Fruit fly (Drosophila melanogaster) whole organism, embryonic: Measurements from ENCODE around the gene mRpL32.

Experiments
- BEAF-32 ChIP-seq: fragments of 200-800 bp; sonication (Bioruptor generic); optimal IDR thresholded peaks from 3 replicates; lab custom pipeline; 2017; ENCODE audit warnings: missing biosample characterization, missing genetic modification characterization, mild to moderate bottlenecking, moderate library complexity, missing genetic modification reagents
- C15 ChIP-seq: fragments of 200-800 bp; sonication (Bioruptor generic); IDR thresholded peaks from 3 replicates; pipeline ENCODE4 v1.3.6; 2022; ENCODE audit warnings: missing biosample characterization, missing genetic modification characterization
- CG10543 ChIP-seq: fragments of 200-800 bp; sonication (Bioruptor generic); optimal IDR thresholded peaks from 3 replicates; lab custom pipeline; 2017; ENCODE audit warnings: missing biosample characterization, mild to moderate bottlenecking, missing genetic modification characterization, moderate library complexity
- CG11085 ChIP-seq: fragments of 200-800 bp; sonication (Bioruptor generic); IDR thresholded peaks from 2 replicates; pipeline ENCODE4 v1.3.6; 2022; ENCODE audit warnings: missing biosample characterization, missing genetic modification characterization
- CG12299 ChIP-seq: fragments of 200-800 bp; sonication (Bioruptor generic); optimal IDR thresholded peaks from 2 replicates; lab custom pipeline; 2018; ENCODE audit warnings: missing biosample characterization, mild to moderate bottlenecking, missing genetic modification characterization
- CG15479 ChIP-seq: fragments of 200-800 bp; sonication (Bioruptor generic); optimal IDR thresholded peaks from 3 replicates; lab custom pipeline; 2019; ENCODE audit warnings: missing biosample characterization, mild to moderate bottlenecking, missing genetic modification characterization, moderate library complexity
- CG17328 ChIP-seq: fragments of 200-800 bp; sonication (Bioruptor generic); IDR thresholded peaks from 2 replicates; pipeline ENCODE4 v1.3.6; 2022; ENCODE audit warnings: missing biosample characterization, missing genetic modification characterization
- CG2202 ChIP-seq: fragments of 200-800 bp; sonication (Bioruptor generic); optimal IDR thresholded peaks from 2 replicates; lab custom pipeline; 2018; ENCODE audit warnings: missing biosample characterization, mild to moderate bottlenecking, missing genetic modification characterization
- CG32772 ChIP-seq: fragments of 200-800 bp; sonication (Bioruptor generic); IDR thresholded peaks from 2 replicates; pipeline ENCODE4 v1.3.6; 2022; ENCODE audit warnings: missing biosample characterization, missing genetic modification characterization
- CG34376 ChIP-seq: fragments of 200-800 bp; sonication (Bioruptor generic); optimal IDR thresholded peaks from 2 replicates; lab custom pipeline; 2018; ENCODE audit warnings: missing biosample characterization, mild to moderate bottlenecking, missing genetic modification characterization
- CG3838 ChIP-seq: fragments of 200-800 bp; sonication (Bioruptor generic); optimal IDR thresholded peaks from 3 replicates; lab custom pipeline; 2016; ENCODE audit warnings: missing biosample characterization, missing genetic modification characterization
- CG4360 ChIP-seq: fragments of 200-800 bp; sonication (Bioruptor generic); IDR thresholded peaks from 2 replicates; pipeline ENCODE4 v1.3.6; 2022; ENCODE audit warnings: missing biosample characterization, missing genetic modification characterization
- CG4424 ChIP-seq: fragments of 200-800 bp; sonication (Bioruptor generic); optimal IDR thresholded peaks from 3 replicates; lab custom pipeline; 2016; ENCODE audit warnings: missing biosample characterization, missing genetic modification characterization
- CG6813 ChIP-seq: fragments of 200-800 bp; sonication (Bioruptor generic); optimal IDR thresholded peaks from 2 replicates; lab custom pipeline; 2017; ENCODE audit warnings: missing biosample characterization, missing genetic modification characterization, mild to moderate bottlenecking, moderate library complexity, missing genetic modification reagents
- CG7745 ChIP-seq: fragments of 200-800 bp; sonication (Bioruptor generic); optimal IDR thresholded peaks from 2 replicates; lab custom pipeline; 2018; ENCODE audit warnings: missing biosample characterization, mild to moderate bottlenecking, missing genetic modification characterization, moderate library complexity
- CG7987 ChIP-seq: fragments of 200-800 bp; sonication (Bioruptor generic); optimal IDR thresholded peaks from 2 replicates; lab custom pipeline; 2018; ENCODE audit warnings: missing biosample characterization, mild to moderate bottlenecking, missing genetic modification characterization, moderate library complexity
- CG8924 ChIP-seq: fragments of 200-800 bp; optimal IDR thresholded peaks from 3 replicates; lab custom pipeline; 2019; ENCODE audit warnings: missing biosample characterization, mild to moderate bottlenecking, missing genetic modification characterization, moderate library complexity
- CG9876 ChIP-seq: fragments of 200-800 bp; sonication (Bioruptor generic); optimal IDR thresholded peaks from 2 replicates; lab custom pipeline; 2016; ENCODE audit warnings: missing biosample characterization, missing genetic modification characterization
- D ChIP-seq, 2 experiments: fragments of 200-800 bp in 1 of 2; fragments of >200 bp in 1 of 2; sonication (Bioruptor generic) in 1 of 2; optimal IDR thresholded peaks; 2 replicates in 1 of 2; 3 replicates in 1 of 2; lab custom pipeline; 2017; ENCODE audit warnings: mild to moderate bottlenecking in 1 of 2, missing biosample characterization in 1 of 2, missing genetic modification characterization in 1 of 2, missing genetic modification reagents in 1 of 2
- Dip3 ChIP-seq: fragments of 200-800 bp; sonication (Bioruptor generic); optimal IDR thresholded peaks from 3 replicates; lab custom pipeline; 2016; ENCODE audit warnings: missing biosample characterization, missing genetic modification characterization
- Doc3 ChIP-seq: fragments of 200-800 bp; sonication (Bioruptor generic); IDR thresholded peaks from 3 replicates; pipeline ENCODE4 v1.3.6; 2022; ENCODE audit warnings: missing biosample characterization, missing genetic modification characterization; ENCODE audit not compliant: partially characterized antibody
- Ets65A ChIP-seq: fragments of 200-800 bp; sonication (Bioruptor generic); peaks from one replicate; lab custom pipeline; 2016; ENCODE audit warnings: missing biosample characterization, missing genetic modification characterization
- H15 ChIP-seq: fragments of 200-800 bp; sonication (Bioruptor generic); IDR thresholded peaks from 3 replicates; pipeline ENCODE4 v1.3.6; 2022; ENCODE audit warnings: missing biosample characterization, missing genetic modification characterization
- HLH54F ChIP-seq: fragments of 200-800 bp; sonication (Bioruptor generic); optimal IDR thresholded peaks from 3 replicates; lab custom pipeline; 2016; ENCODE audit warnings: missing biosample characterization, missing genetic modification characterization
- HmgZ ChIP-seq: fragments of 200-800 bp; sonication (Bioruptor generic); optimal IDR thresholded peaks from 2 replicates; lab custom pipeline; 2018; ENCODE audit warnings: missing biosample characterization, mild to moderate bottlenecking, missing genetic modification characterization
- Hmx ChIP-seq: fragments of 200-800 bp; sonication (Bioruptor generic); optimal IDR thresholded peaks from 2 replicates; lab custom pipeline; 2016; ENCODE audit warnings: missing biosample characterization, missing genetic modification characterization
- Kr ChIP-seq: fragments of 200-800 bp; sonication (Bioruptor generic); optimal IDR thresholded peaks from 2 replicates; lab custom pipeline; 2017; ENCODE audit warnings: missing biosample characterization, mild to moderate bottlenecking, missing genetic modification characterization
- Lim3 ChIP-seq: fragments of 200-800 bp; sonication (Bioruptor generic); IDR thresholded peaks from 2 replicates; pipeline ENCODE4 v1.3.6; 2022; ENCODE audit warnings: missing biosample characterization, missing genetic modification characterization
- Med ChIP-seq: fragments of 200-800 bp; sonication (Bioruptor generic); peaks from one replicate; lab custom pipeline; 2016; ENCODE audit warnings: missing biosample characterization, missing genetic modification characterization, mild to moderate bottlenecking, inconsistent platforms, moderate library complexity
- NK7.1 ChIP-seq: fragments of 200-800 bp; sonication (Bioruptor generic); optimal IDR thresholded peaks from 3 replicates; lab custom pipeline; 2016; ENCODE audit warnings: missing biosample characterization, missing genetic modification characterization
- Neu2 ChIP-seq: fragments of 200-800 bp; sonication (Bioruptor generic); optimal IDR thresholded peaks from 3 replicates; lab custom pipeline; 2016; ENCODE audit warnings: missing biosample characterization, missing genetic modification characterization, borderline replicate concordance
- Opbp ChIP-seq: fragments of 200-800 bp; sonication (Bioruptor generic); IDR thresholded peaks from 3 replicates; pipeline ENCODE4 v1.3.6; 2022; ENCODE audit warnings: missing biosample characterization, missing genetic modification characterization; ENCODE audit not compliant: partially characterized antibody
- Ptx1 ChIP-seq: fragments of 200-800 bp; sonication (Bioruptor generic); IDR thresholded peaks from 2 replicates; pipeline ENCODE4 v1.3.6; 2022; ENCODE audit warnings: missing biosample characterization, missing genetic modification characterization
- Rfx ChIP-seq: fragments of 200-800 bp; sonication (Bioruptor generic); IDR thresholded peaks from 2 replicates; pipeline ENCODE4 v1.3.6; 2022; ENCODE audit warnings: missing biosample characterization, missing genetic modification characterization
- crc ChIP-seq: fragments of 200-800 bp; sonication (Bioruptor generic); optimal IDR thresholded peaks from 2 replicates; lab custom pipeline; 2016; ENCODE audit warnings: missing biosample characterization, missing genetic modification characterization
- dm ChIP-seq: fragments of 200-800 bp; sonication (Bioruptor generic); optimal IDR thresholded peaks from 3 replicates; lab custom pipeline; 2016; ENCODE audit warnings: missing biosample characterization, missing genetic modification characterization
- dysf ChIP-seq: fragments of 200-800 bp; sonication (Bioruptor generic); IDR thresholded peaks from 3 replicates; pipeline ENCODE4 v1.3.6; 2022; ENCODE audit warnings: missing biosample characterization, missing genetic modification characterization
- esg ChIP-seq: fragments of 200-800 bp; sonication (Bioruptor generic); conservative IDR thresholded peaks from 2 replicates; pipeline ENCODE4 v1.3.6; 2022; ENCODE audit warnings: missing biosample characterization, missing genetic modification characterization
- fd3F ChIP-seq: fragments of 200-800 bp; sonication (Bioruptor generic); optimal IDR thresholded peaks from 2 replicates; lab custom pipeline; 2018; ENCODE audit warnings: missing biosample characterization, mild to moderate bottlenecking, missing genetic modification characterization, moderate library complexity
- h ChIP-seq: fragments of >200 bp; optimal IDR thresholded peaks from 2 replicates; lab custom pipeline; 2017
- ken ChIP-seq: fragments of 200-800 bp; sonication (Bioruptor generic); IDR thresholded peaks from 3 replicates; pipeline ENCODE4 v1.3.6; 2022; ENCODE audit warnings: missing biosample characterization, missing genetic modification characterization
- kni ChIP-seq: fragments of 200-800 bp; sonication (Bioruptor generic); optimal IDR thresholded peaks from 3 replicates; lab custom pipeline; 2017; ENCODE audit warnings: mild to moderate bottlenecking, missing biosample characterization, missing genetic modification reagents, missing genetic modification characterization
- otp ChIP-seq: fragments of 200-800 bp; sonication (Bioruptor generic); IDR thresholded peaks from 3 replicates; pipeline ENCODE4, ENCODE4 v1.3.6; 2022; ENCODE audit warnings: missing biosample characterization, missing genetic modification characterization
- pros ChIP-seq: fragments of 200-800 bp; sonication (Bioruptor generic); optimal IDR thresholded peaks from 3 replicates; lab custom pipeline; 2019; ENCODE audit warnings: missing biosample characterization, mild to moderate bottlenecking, missing genetic modification characterization, moderate library complexity
- sd ChIP-seq: fragments of 200-800 bp; sonication (Bioruptor generic); optimal IDR thresholded peaks from 3 replicates; lab custom pipeline; 2018; ENCODE audit warnings: missing biosample characterization, mild to moderate bottlenecking, missing genetic modification characterization, moderate library complexity
- slou ChIP-seq: fragments of 200-800 bp; sonication (Bioruptor generic); optimal IDR thresholded peaks from 3 replicates; lab custom pipeline; 2016; ENCODE audit warnings: missing biosample characterization, missing genetic modification characterization
- sqz ChIP-seq: fragments of 200-800 bp; sonication (Bioruptor generic); optimal IDR thresholded peaks from 3 replicates; lab custom pipeline; 2018; ENCODE audit warnings: missing biosample characterization, mild to moderate bottlenecking, missing genetic modification characterization
- sr ChIP-seq: fragments of 200-800 bp; sonication (Bioruptor generic); IDR thresholded peaks from 3 replicates; pipeline ENCODE4 v1.3.6; 2022; ENCODE audit warnings: missing biosample characterization, missing genetic modification characterization
- zen ChIP-seq: fragments of 200-800 bp; sonication (Bioruptor generic); optimal IDR thresholded peaks from 3 replicates; lab custom pipeline; 2018; ENCODE audit warnings: missing biosample characterization, mild to moderate bottlenecking, missing genetic modification characterization, moderate library complexity
- zf30C ChIP-seq: fragments of 200-800 bp; sonication (Bioruptor generic); optimal IDR thresholded peaks from 3 replicates; lab custom pipeline; 2018; ENCODE audit warnings: missing biosample characterization, mild to moderate bottlenecking, missing genetic modification characterization

Gene mRpL32

dm6 chr3R:31221337-31222047 lies 31.2 kb upstream of the mRpL32 start (continued):
- TF ChIP-seq Neu2 (GFP tag; lab: Kevin White, UChicago) (no peak), h (lab: Kevin White, UChicago) (no peak), kni (GFP tag; lab: Kevin White, UChicago) (peak; percentile 48), Dip3 (GFP tag; lab: Kevin White, UChicago) (no peak), slou (no peak), CG15479 (GFP tag; lab: Kevin White, UChicago) (peak; percentile 43), CG7987 (GFP tag; lab: Kevin White, UChicago) (peak; percentile 89), Kr (GFP tag; lab: Kevin White, UChicago) (no peak), CG10543 (peak; percentile 63), CG4424 (GFP tag; lab: Kevin White, UChicago) (no peak), CG8924 (tag; lab: Kevin White, UChicago) (peak; percentile 43), esg (GFP tag; lab: Robert Waterston, UW) (no peak), Ptx1 (GFP tag; lab: Robert Waterston, UW) (no peak), dysf (GFP tag; lab: Robert Waterston, UW) (no peak), Hmx (GFP tag; lab: Kevin White, UChicago) (no peak), CG34376 (no peak), Opbp (GFP tag; lab: Robert Waterston, UW) (no peak), HLH54F (GFP tag; lab: Kevin White, UChicago) (no peak), CG2202 (tag; lab: Kevin White, UChicago) (no peak), BEAF-32 (no peak), sqz (GFP tag; lab: Kevin White, UChicago) (peak; percentile 65), NK7.1 (GFP tag; lab: Kevin White, UChicago) (no peak), CG32772 (no peak), ken (GFP tag; lab: Robert Waterston, UW) (no peak), sd (no peak), fd3F (GFP tag; lab: Kevin White, UChicago) (no peak), zf30C (GFP tag; lab: Kevin White, UChicago) (peak; percentile 83), CG7745 (tag; lab: Kevin White, UChicago) (no peak), sr (GFP tag; lab: Robert Waterston, UW) (no peak), Doc3 (GFP tag; lab: Robert Waterston, UW) (no peak), Rfx (GFP tag; lab: Robert Waterston, UW) (no peak), CG4360 (GFP tag; lab: Robert Waterston, UW) (no peak), H15 (no peak), CG3838 (GFP tag; lab: Kevin White, UChicago) (no peak), crc (GFP tag; lab: Kevin White, UChicago) (no peak), Med (GFP tag; lab: Kevin White, UChicago) (peak; percentile 48), Ets65A (no peak), dm (GFP tag; lab: Kevin White, UChicago) (no peak), CG17328 (GFP tag; lab: Robert Waterston, UW) (no peak), C15 (GFP tag; lab: Robert Waterston, UW) (no peak), D (optimal IDR thresholded peaks at IDR 0.05; lab: Kevin White, UChicago) (peak; percentile 80), D (GFP tag; optimal IDR thresholded peaks at IDR 0.05; lab: Kevin White, UChicago) (no peak), CG9876 (GFP tag; lab: Kevin White, UChicago) (no peak), CG11085 (GFP tag; lab: Robert Waterston, UW) (no peak), zen (tag; lab: Kevin White, UChicago) (peak; percentile 3), CG12299 (tag; lab: Kevin White, UChicago) (no peak), Lim3 (GFP tag; lab: Robert Waterston, UW) (no peak), otp (no peak), CG6813 (GFP tag; lab: Kevin White, UChicago) (no peak), HmgZ (tag; lab: Kevin White, UChicago) (no peak), pros (GFP tag; lab: Kevin White, UChicago) (no peak)
